Worm (Caenorhabditis elegans) whole organism, mixed stage, embryonic: ENCODE results near the gene K11H12.7.

Source experiments
- M03D4.4 ChIP-seq: sonication (generic microtip); optimal IDR thresholded peaks from 2 replicates; lab custom pipeline; 2017; ENCODE audit warnings: mild to moderate bottlenecking, missing genetic modification characterization, missing compliant biosample characterization
- bed-3 ChIP-seq: fragments of 200-800 bp; sonication (Bioruptor generic); optimal IDR thresholded peaks from 3 replicates; lab custom pipeline; 2018; ENCODE audit warnings: mild to moderate bottlenecking, missing genetic modification characterization, moderate library complexity, missing compliant biosample characterization
- blmp-1 ChIP-seq: fragments of 150-350 bp; optimal IDR thresholded peaks from 2 replicates; lab custom pipeline; 2014; ENCODE audit warnings: missing biosample characterization, missing genetic modification characterization
- ceh-39 ChIP-seq: fragments of 150-350 bp; optimal IDR thresholded peaks from 2 replicates; lab custom pipeline; 2014; ENCODE audit warnings: missing biosample characterization, missing genetic modification characterization
- ceh-43 ChIP-seq: fragments of 200-800 bp; sonication (Bioruptor generic); optimal IDR thresholded peaks from 2 replicates; lab custom pipeline; 2018; ENCODE audit warnings: mild to moderate bottlenecking, missing genetic modification characterization, moderate library complexity, missing compliant biosample characterization
- ceh-83 ChIP-seq: fragments of 200-800 bp; sonication (Bioruptor generic); optimal IDR thresholded peaks from 2 replicates; lab custom pipeline; 2018; ENCODE audit warnings: mild to moderate bottlenecking, missing genetic modification characterization, missing compliant biosample characterization
- ces-1 ChIP-seq: fragments of 150-350 bp; optimal IDR thresholded peaks from 2 replicates; lab custom pipeline; 2014; ENCODE audit warnings: missing biosample characterization, missing genetic modification reagents, missing genetic modification characterization
- cnd-1 ChIP-seq: fragments of 200-800 bp; sonication (Bioruptor generic); optimal IDR thresholded peaks from 2 replicates; lab custom pipeline; 2018; ENCODE audit warnings: mild to moderate bottlenecking, missing genetic modification characterization, missing compliant biosample characterization
- elt-3 ChIP-seq: fragments of 150-350 bp; optimal IDR thresholded peaks from 2 replicates; lab custom pipeline; 2014; ENCODE audit warnings: missing biosample characterization, missing genetic modification characterization
- flh-1 ChIP-seq: fragments of 200-800 bp; sonication (Bioruptor generic); optimal IDR thresholded peaks from 2 replicates; lab custom pipeline; 2018; ENCODE audit warnings: mild to moderate bottlenecking, missing genetic modification characterization, moderate library complexity, missing compliant biosample characterization
- ham-2 ChIP-seq: fragments of 200-800 bp; sonication (Bioruptor generic); optimal IDR thresholded peaks from 2 replicates; lab custom pipeline; 2018; ENCODE audit warnings: mild to moderate bottlenecking, missing genetic modification characterization, missing compliant biosample characterization
- hlh-1 ChIP-seq: fragments of 150-350 bp; optimal IDR thresholded peaks from 2 replicates; lab custom pipeline; 2014; ENCODE audit warnings: missing biosample characterization, missing genetic modification reagents, missing genetic modification characterization
- lin-13 ChIP-seq: fragments of 150-350 bp; optimal IDR thresholded peaks from 2 replicates; lab custom pipeline; 2014; ENCODE audit warnings: missing biosample characterization, missing genetic modification characterization
- lin-32 ChIP-seq: fragments of 200-800 bp; sonication (Bioruptor generic); optimal IDR thresholded peaks from 2 replicates; lab custom pipeline; 2018; ENCODE audit warnings: mild to moderate bottlenecking, missing genetic modification characterization, missing compliant biosample characterization
- lsy-2 ChIP-seq: fragments of 150-350 bp; optimal IDR thresholded peaks from 2 replicates; lab custom pipeline; 2014; ENCODE audit warnings: missing biosample characterization, missing genetic modification characterization
- mab-5 ChIP-seq: fragments of 150-350 bp; optimal IDR thresholded peaks from 2 replicates; lab custom pipeline; 2014; ENCODE audit warnings: missing biosample characterization, missing genetic modification characterization
- mep-1 ChIP-seq: fragments of 150-350 bp; optimal IDR thresholded peaks from 2 replicates; lab custom pipeline; 2017; ENCODE audit warnings: missing biosample characterization, missing genetic modification reagents, missing genetic modification characterization, inconsistent platforms
- mls-2 ChIP-seq: sonication (generic microtip); optimal IDR thresholded peaks from 2 replicates; lab custom pipeline; 2016; ENCODE audit warnings: mild to moderate bottlenecking, missing genetic modification characterization, moderate library complexity, missing compliant biosample characterization
- nhr-12 ChIP-seq: fragments of 150-350 bp; optimal IDR thresholded peaks from 2 replicates; lab custom pipeline; 2014; ENCODE audit warnings: missing biosample characterization, missing genetic modification characterization
- nhr-2 ChIP-seq: fragments of 150-350 bp; optimal IDR thresholded peaks from 2 replicates; lab custom pipeline; 2014; ENCODE audit warnings: missing biosample characterization, missing genetic modification characterization
- nhr-237 ChIP-seq: fragments of 150-350 bp; optimal IDR thresholded peaks from 2 replicates; lab custom pipeline; 2014; ENCODE audit warnings: missing biosample characterization, missing genetic modification characterization
- nhr-76 ChIP-seq: sonication (generic microtip); optimal IDR thresholded peaks from 2 replicates; lab custom pipeline; 2017; ENCODE audit warnings: missing biosample characterization, missing genetic modification characterization
- pha-4 ChIP-seq: fragments of 150-350 bp; optimal IDR thresholded peaks from 2 replicates; lab custom pipeline; 2018; ENCODE audit warnings: missing biosample characterization, missing genetic modification reagents, missing genetic modification characterization
- sem-2 ChIP-seq: fragments of 200-800 bp; sonication (Bioruptor generic); optimal IDR thresholded peaks from 2 replicates; lab custom pipeline; 2018; ENCODE audit warnings: mild to moderate bottlenecking, missing genetic modification characterization, missing compliant biosample characterization
- snpc-4 ChIP-seq: fragments of 150-350 bp; optimal IDR thresholded peaks from 2 replicates; lab custom pipeline; 2014; ENCODE audit warnings: missing biosample characterization, missing genetic modification characterization
- sptf-1 ChIP-seq: sonication (generic microtip); optimal IDR thresholded peaks from 2 replicates; lab custom pipeline; 2017; ENCODE audit warnings: mild to moderate bottlenecking, missing genetic modification characterization, moderate library complexity, missing compliant biosample characterization
- tbx-8 ChIP-seq: fragments of 200-800 bp; sonication (Bioruptor generic); optimal IDR thresholded peaks from 2 replicates; lab custom pipeline; 2018; ENCODE audit warnings: mild to moderate bottlenecking, missing genetic modification characterization, moderate library complexity, missing compliant biosample characterization
- unc-120 ChIP-seq: sonication (generic microtip); optimal IDR thresholded peaks from 2 replicates; lab custom pipeline; 2017; ENCODE audit warnings: missing genetic modification characterization, missing compliant biosample characterization; ENCODE audit not compliant: poor library complexity, severe bottlenecking
- unc-39 ChIP-seq: fragments of 150-350 bp; optimal IDR thresholded peaks from 2 replicates; lab custom pipeline; 2014; ENCODE audit warnings: missing biosample characterization, missing genetic modification characterization
- unc-62 ChIP-seq: fragments of 150-350 bp; optimal IDR thresholded peaks from 2 replicates; lab custom pipeline; 2014; ENCODE audit warnings: missing biosample characterization, missing genetic modification reagents, missing genetic modification characterization
- zip-8 ChIP-seq: fragments of 150-350 bp; optimal IDR thresholded peaks from 2 replicates; lab custom pipeline; 2014; ENCODE audit warnings: missing biosample characterization, missing genetic modification characterization
- ztf-11 ChIP-seq: fragments of 150-350 bp; optimal IDR thresholded peaks from 2 replicates; lab custom pipeline; 2014; ENCODE audit warnings: missing biosample characterization, missing genetic modification characterization

K11H12.7 gene

ce11 chrIV:622989-623388 is 42.3 kb upstream of the K11H12.7 start:
- no peak for TF ChIP-seq nhr-2
- TF ChIP-seq ces-1 (GFP tag; lab: Kevin White, UChicago), result no peak
- no peak for TF ChIP-seq elt-3 (tag; lab: Kevin White, UChicago)
- TF ChIP-seq flh-1 (GFP tag; lab: Kevin White, UChicago), result no peak
- no peak for TF ChIP-seq cnd-1 (tag; lab: Kevin White, UChicago)
- no peak for TF ChIP-seq ham-2
- no peak for TF ChIP-seq sptf-1 (tag; lab: Kevin White, UChicago)
- no peak for TF ChIP-seq M03D4.4 (tag; lab: Kevin White, UChicago)
- no peak for TF ChIP-seq ceh-83 (GFP tag; lab: Kevin White, UChicago)
- no peak for TF ChIP-seq pha-4 (tag; lab: Kevin White, UChicago)
- no peak for TF ChIP-seq hlh-1
- TF ChIP-seq lin-32 (GFP tag; lab: Kevin White, UChicago), result no peak
- no peak for TF ChIP-seq tbx-8
- TF ChIP-seq lsy-2, result no peak

- TF ChIP-seq mep-1 (tag; lab: Kevin White, UChicago) (no peak), bed-3 (GFP tag; lab: Kevin White, UChicago) (no peak), nhr-2 (no peak), ceh-39 (tag; lab: Kevin White, UChicago) (no peak), nhr-76 (tag; lab: Kevin White, UChicago) (no peak), cnd-1 (tag; lab: Kevin White, UChicago) (no peak), nhr-237 (tag; lab: Kevin White, UChicago) (no peak), sptf-1 (tag; lab: Kevin White, UChicago) (no peak), pha-4 (tag; lab: Kevin White, UChicago) (no peak), M03D4.4 (tag; lab: Kevin White, UChicago) (no peak), sem-2 (GFP tag; lab: Kevin White, UChicago) (no peak), mab-5 (tag; lab: Kevin White, UChicago) (no peak), lsy-2 (no peak), unc-120 (tag; lab: Kevin White, UChicago) (no peak), elt-3 (tag; lab: Kevin White, UChicago) (no peak), hlh-1 (no peak)
Measured at ce11 chrIV:623876-624275, 41.4 kb upstream of the K11H12.7 start.

ce11 chrIV:625947-626548 is 39.3 kb upstream of the K11H12.7 start:
- TF ChIP-seq unc-39 (no peak), ces-1 (GFP tag; lab: Kevin White, UChicago) (no peak), unc-62 (no peak), bed-3 (GFP tag; lab: Kevin White, UChicago) (no peak)
- TF ChIP-seq, all 35 proteins: peak for 0

DNA sequence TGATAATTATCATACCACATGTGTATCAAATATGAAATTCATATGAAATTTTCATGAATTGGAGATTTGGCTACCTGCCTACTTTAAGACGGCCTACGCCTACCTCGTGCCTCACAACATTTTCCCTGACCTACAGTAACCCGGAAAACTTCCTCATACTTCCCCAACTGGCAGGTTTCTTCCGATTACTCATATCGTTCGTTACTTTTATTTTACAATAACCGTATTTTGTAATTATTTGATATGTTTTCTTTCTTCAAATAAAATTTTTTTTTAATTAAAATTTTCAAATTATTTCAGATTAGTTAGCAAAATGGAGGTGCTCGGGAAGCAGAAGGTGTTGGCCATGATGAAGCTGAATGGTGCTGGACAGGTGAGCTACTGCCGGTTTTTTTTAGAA is 38.1 kb upstream of the K11H12.7 start, which contains the start of gene nhr-76:
Gene nhr-76 (plus strand): TSS at position 301 of the 400 bp plus-strand sequence.
- TF ChIP-seq hlh-1 (no peak), mab-5 (tag; lab: Kevin White, UChicago) (no peak), nhr-2 (no peak), pha-4 (tag; lab: Kevin White, UChicago) (no peak), ztf-11 (no peak), elt-3 (tag; lab: Kevin White, UChicago) (no peak), nhr-12 (tag; lab: Kevin White, UChicago) (no peak), ceh-83 (GFP tag; lab: Kevin White, UChicago) (no peak), tbx-8 (no peak), sem-2 (GFP tag; lab: Kevin White, UChicago) (no peak), nhr-76 (tag; lab: Kevin White, UChicago) (no peak), bed-3 (GFP tag; lab: Kevin White, UChicago) (no peak), sptf-1 (tag; lab: Kevin White, UChicago) (no peak), mls-2 (no peak), blmp-1 (tag; lab: Kevin White, UChicago) (no peak), zip-8 (tag; lab: Kevin White, UChicago) (no peak)

DNA sequence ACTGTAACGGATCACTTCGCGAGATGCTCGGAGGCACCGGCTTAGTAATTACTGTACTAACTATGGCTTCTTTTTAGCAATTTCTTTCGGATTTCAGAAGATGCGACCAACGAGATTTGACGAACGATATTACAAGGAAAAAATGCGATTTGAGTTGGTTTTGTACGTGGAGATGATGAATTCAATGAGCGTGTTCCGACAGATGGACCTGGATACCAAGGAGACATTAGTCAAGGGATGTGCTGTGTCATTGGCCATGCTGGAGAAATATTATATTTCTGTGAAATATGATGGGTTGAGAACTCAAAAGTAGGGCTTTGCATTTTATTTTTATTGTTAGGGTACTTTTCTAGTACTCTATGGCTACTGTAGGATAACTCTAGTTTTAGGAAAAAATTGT is 34.7 kb upstream of the K11H12.7 start:
- no peak for TF ChIP-seq nhr-76 (tag; lab: Kevin White, UChicago)
- TF ChIP-seq lin-32 (GFP tag; lab: Kevin White, UChicago), result no peak
- no peak for TF ChIP-seq hlh-1
- TF ChIP-seq sptf-1 (tag; lab: Kevin White, UChicago), result no peak
- no peak for TF ChIP-seq ceh-43 (GFP tag; lab: Kevin White, UChicago)
- no peak for TF ChIP-seq lin-13
- no peak for TF ChIP-seq lsy-2
- TF ChIP-seq snpc-4 (tag; lab: Kevin White, UChicago), result no peak
- no peak for TF ChIP-seq mab-5 (tag; lab: Kevin White, UChicago)
- TF ChIP-seq nhr-237 (tag; lab: Kevin White, UChicago), result no peak
- TF ChIP-seq unc-120 (tag; lab: Kevin White, UChicago), result no peak
- no peak for TF ChIP-seq ces-1 (GFP tag; lab: Kevin White, UChicago)
- no peak for TF ChIP-seq bed-3 (GFP tag; lab: Kevin White, UChicago)
- TF ChIP-seq ham-2, result no peak
- no peak for TF ChIP-seq zip-8 (tag; lab: Kevin White, UChicago)
- no peak for TF ChIP-seq unc-62
- TF ChIP-seq nhr-12 (tag; lab: Kevin White, UChicago), result no peak
- no peak for TF ChIP-seq cnd-1 (tag; lab: Kevin White, UChicago)
